Worm (Caenorhabditis elegans) whole organism, mixed stage, embryonic: ENCODE results near the gene irld-44.

Experiments used
- bed-3 ChIP-seq: fragments of 200-800 bp; sonication (Bioruptor generic); optimal IDR thresholded peaks from 3 replicates; lab custom pipeline; 2018; ENCODE audit warnings: mild to moderate bottlenecking, missing genetic modification characterization, moderate library complexity, missing compliant biosample characterization
- ceh-39 ChIP-seq: fragments of 150-350 bp; optimal IDR thresholded peaks from 2 replicates; lab custom pipeline; 2014; ENCODE audit warnings: missing biosample characterization, missing genetic modification characterization
- ceh-43 ChIP-seq: fragments of 200-800 bp; sonication (Bioruptor generic); optimal IDR thresholded peaks from 2 replicates; lab custom pipeline; 2018; ENCODE audit warnings: mild to moderate bottlenecking, missing genetic modification characterization, moderate library complexity, missing compliant biosample characterization
- ceh-83 ChIP-seq: fragments of 200-800 bp; sonication (Bioruptor generic); optimal IDR thresholded peaks from 2 replicates; lab custom pipeline; 2018; ENCODE audit warnings: mild to moderate bottlenecking, missing genetic modification characterization, missing compliant biosample characterization
- ces-1 ChIP-seq: fragments of 150-350 bp; optimal IDR thresholded peaks from 2 replicates; lab custom pipeline; 2014; ENCODE audit warnings: missing biosample characterization, missing genetic modification reagents, missing genetic modification characterization
- cnd-1 ChIP-seq: fragments of 200-800 bp; sonication (Bioruptor generic); optimal IDR thresholded peaks from 2 replicates; lab custom pipeline; 2018; ENCODE audit warnings: mild to moderate bottlenecking, missing genetic modification characterization, missing compliant biosample characterization
- drap-1 ChIP-seq: fragments of 200-800 bp; sonication (Bioruptor generic); optimal IDR thresholded peaks from 3 replicates; lab custom pipeline; 2018; ENCODE audit warnings: mild to moderate bottlenecking, missing genetic modification characterization, missing compliant biosample characterization
- elt-1 ChIP-seq: sonication (generic microtip); optimal IDR thresholded peaks from 2 replicates; lab custom pipeline; 2017; ENCODE audit warnings: missing genetic modification characterization, mild to moderate bottlenecking, missing compliant biosample characterization, antibody characterized with exemption, moderate library complexity, borderline replicate concordance; ENCODE audit not compliant: insufficient read depth
- elt-3 ChIP-seq: fragments of 150-350 bp; optimal IDR thresholded peaks from 2 replicates; lab custom pipeline; 2014; ENCODE audit warnings: missing biosample characterization, missing genetic modification characterization
- flh-1 ChIP-seq: fragments of 200-800 bp; sonication (Bioruptor generic); optimal IDR thresholded peaks from 2 replicates; lab custom pipeline; 2018; ENCODE audit warnings: mild to moderate bottlenecking, missing genetic modification characterization, moderate library complexity, missing compliant biosample characterization
- ham-2 ChIP-seq: fragments of 200-800 bp; sonication (Bioruptor generic); optimal IDR thresholded peaks from 2 replicates; lab custom pipeline; 2018; ENCODE audit warnings: mild to moderate bottlenecking, missing genetic modification characterization, missing compliant biosample characterization
- hlh-1 ChIP-seq: fragments of 150-350 bp; optimal IDR thresholded peaks from 2 replicates; lab custom pipeline; 2014; ENCODE audit warnings: missing biosample characterization, missing genetic modification reagents, missing genetic modification characterization
- lin-13 ChIP-seq: fragments of 150-350 bp; optimal IDR thresholded peaks from 2 replicates; lab custom pipeline; 2014; ENCODE audit warnings: missing biosample characterization, missing genetic modification characterization
- lin-32 ChIP-seq: fragments of 200-800 bp; sonication (Bioruptor generic); optimal IDR thresholded peaks from 2 replicates; lab custom pipeline; 2018; ENCODE audit warnings: mild to moderate bottlenecking, missing genetic modification characterization, missing compliant biosample characterization
- lsy-2 ChIP-seq: fragments of 150-350 bp; optimal IDR thresholded peaks from 2 replicates; lab custom pipeline; 2014; ENCODE audit warnings: missing biosample characterization, missing genetic modification characterization
- mab-5 ChIP-seq: fragments of 150-350 bp; optimal IDR thresholded peaks from 2 replicates; lab custom pipeline; 2014; ENCODE audit warnings: missing biosample characterization, missing genetic modification characterization
- mep-1 ChIP-seq: fragments of 150-350 bp; optimal IDR thresholded peaks from 2 replicates; lab custom pipeline; 2017; ENCODE audit warnings: missing biosample characterization, missing genetic modification reagents, missing genetic modification characterization, inconsistent platforms
- mls-2 ChIP-seq: sonication (generic microtip); optimal IDR thresholded peaks from 2 replicates; lab custom pipeline; 2016; ENCODE audit warnings: mild to moderate bottlenecking, missing genetic modification characterization, moderate library complexity, missing compliant biosample characterization
- nhr-2 ChIP-seq: fragments of 150-350 bp; optimal IDR thresholded peaks from 2 replicates; lab custom pipeline; 2014; ENCODE audit warnings: missing biosample characterization, missing genetic modification characterization
- nhr-237 ChIP-seq: fragments of 150-350 bp; optimal IDR thresholded peaks from 2 replicates; lab custom pipeline; 2014; ENCODE audit warnings: missing biosample characterization, missing genetic modification characterization
- nhr-28 ChIP-seq: fragments of 150-350 bp; optimal IDR thresholded peaks from 2 replicates; lab custom pipeline; 2014; ENCODE audit warnings: missing biosample characterization, missing genetic modification characterization
- nhr-76 ChIP-seq: sonication (generic microtip); optimal IDR thresholded peaks from 2 replicates; lab custom pipeline; 2017; ENCODE audit warnings: missing biosample characterization, missing genetic modification characterization
- sem-2 ChIP-seq: fragments of 200-800 bp; sonication (Bioruptor generic); optimal IDR thresholded peaks from 2 replicates; lab custom pipeline; 2018; ENCODE audit warnings: mild to moderate bottlenecking, missing genetic modification characterization, missing compliant biosample characterization
- snpc-4 ChIP-seq: fragments of 150-350 bp; optimal IDR thresholded peaks from 2 replicates; lab custom pipeline; 2014; ENCODE audit warnings: missing biosample characterization, missing genetic modification characterization
- sptf-1 ChIP-seq: sonication (generic microtip); optimal IDR thresholded peaks from 2 replicates; lab custom pipeline; 2017; ENCODE audit warnings: mild to moderate bottlenecking, missing genetic modification characterization, moderate library complexity, missing compliant biosample characterization
- tbx-8 ChIP-seq: fragments of 200-800 bp; sonication (Bioruptor generic); optimal IDR thresholded peaks from 2 replicates; lab custom pipeline; 2018; ENCODE audit warnings: mild to moderate bottlenecking, missing genetic modification characterization, moderate library complexity, missing compliant biosample characterization
- unc-120 ChIP-seq: sonication (generic microtip); optimal IDR thresholded peaks from 2 replicates; lab custom pipeline; 2017; ENCODE audit warnings: missing genetic modification characterization, missing compliant biosample characterization; ENCODE audit not compliant: poor library complexity, severe bottlenecking
- unc-39 ChIP-seq: fragments of 150-350 bp; optimal IDR thresholded peaks from 2 replicates; lab custom pipeline; 2014; ENCODE audit warnings: missing biosample characterization, missing genetic modification characterization
- unc-62 ChIP-seq: fragments of 150-350 bp; optimal IDR thresholded peaks from 2 replicates; lab custom pipeline; 2014; ENCODE audit warnings: missing biosample characterization, missing genetic modification reagents, missing genetic modification characterization
- zip-8 ChIP-seq: fragments of 150-350 bp; optimal IDR thresholded peaks from 2 replicates; lab custom pipeline; 2014; ENCODE audit warnings: missing biosample characterization, missing genetic modification characterization
- ztf-11 ChIP-seq: fragments of 150-350 bp; optimal IDR thresholded peaks from 2 replicates; lab custom pipeline; 2014; ENCODE audit warnings: missing biosample characterization, missing genetic modification characterization

The irld-44 gene

DNA sequence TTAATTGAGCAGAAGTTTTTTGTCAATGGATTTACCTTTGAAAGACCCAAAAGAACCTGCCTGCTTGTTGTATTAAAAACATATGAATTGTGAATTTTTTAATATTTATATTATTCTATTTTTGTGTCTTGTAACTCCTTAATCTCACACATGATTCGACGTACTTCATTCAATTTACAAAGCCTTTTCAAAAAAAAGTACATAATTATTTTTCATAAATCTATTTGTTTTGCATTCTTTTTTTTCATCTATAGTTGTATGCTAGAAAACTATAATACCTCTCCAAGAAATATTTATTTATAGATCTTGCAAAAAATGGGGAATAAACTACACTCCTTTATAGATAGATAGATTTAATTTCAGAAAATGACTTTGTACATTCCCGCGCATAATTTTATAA, 32.4 kb upstream of the irld-44 start, which contains the start of gene nhr-179:
Gene nhr-179 (minus strand): TSS at position 101 of the 400 bp plus-strand sequence.
- no peak for TF ChIP-seq zip-8 (tag; lab: Kevin White, UChicago)
- TF ChIP-seq bed-3 (GFP tag; lab: Kevin White, UChicago): no peak
- TF ChIP-seq sem-2 (GFP tag; lab: Kevin White, UChicago): no peak
- no peak for TF ChIP-seq nhr-2 (tag; lab: Kevin White, UChicago)
- TF ChIP-seq nhr-76: no peak
- no peak for TF ChIP-seq nhr-237 (tag; lab: Kevin White, UChicago)
- TF ChIP-seq ceh-43 (GFP tag; lab: Kevin White, UChicago): no peak
- no peak for TF ChIP-seq hlh-1 (tag; lab: Kevin White, UChicago)
- no peak for TF ChIP-seq mep-1
- no peak for TF ChIP-seq ham-2 (GFP tag; lab: Kevin White, UChicago)
- TF ChIP-seq unc-120 (tag; lab: Kevin White, UChicago): no peak
- no peak for TF ChIP-seq lin-32
- TF ChIP-seq unc-39 (tag; lab: Kevin White, UChicago): no peak
- TF ChIP-seq ceh-83 (GFP tag; lab: Kevin White, UChicago): no peak
- no peak for TF ChIP-seq flh-1
- TF ChIP-seq elt-3 (tag; lab: Kevin White, UChicago): no peak
- no peak for TF ChIP-seq tbx-8 (GFP tag; lab: Kevin White, UChicago)
- no peak for TF ChIP-seq nhr-28 (tag; lab: Kevin White, UChicago)
- TF ChIP-seq, all 35 proteins: peak for 0

DNA sequence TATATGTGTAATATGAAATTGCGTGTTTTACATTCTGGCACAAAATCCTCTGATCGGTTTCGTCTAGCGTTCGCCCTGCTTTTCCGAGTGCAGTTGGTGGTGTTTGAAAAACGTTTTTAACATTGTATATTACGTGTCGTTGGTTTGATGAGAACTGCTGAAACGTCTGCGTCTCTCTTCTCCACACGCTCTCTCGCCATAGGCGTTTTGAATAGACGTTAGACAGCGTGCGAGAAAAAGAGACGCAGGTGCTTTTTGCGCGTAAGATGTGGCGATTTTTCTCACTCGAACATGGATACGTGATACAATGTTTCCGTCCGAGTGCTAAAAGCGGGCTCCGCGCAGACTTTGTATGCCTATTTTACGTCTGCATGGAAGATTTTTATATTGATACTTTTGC, 30.6 kb upstream of the irld-44 start:
- TF ChIP-seq bed-3 (GFP tag; lab: Kevin White, UChicago) (no peak), nhr-76 (no peak)

DNA sequence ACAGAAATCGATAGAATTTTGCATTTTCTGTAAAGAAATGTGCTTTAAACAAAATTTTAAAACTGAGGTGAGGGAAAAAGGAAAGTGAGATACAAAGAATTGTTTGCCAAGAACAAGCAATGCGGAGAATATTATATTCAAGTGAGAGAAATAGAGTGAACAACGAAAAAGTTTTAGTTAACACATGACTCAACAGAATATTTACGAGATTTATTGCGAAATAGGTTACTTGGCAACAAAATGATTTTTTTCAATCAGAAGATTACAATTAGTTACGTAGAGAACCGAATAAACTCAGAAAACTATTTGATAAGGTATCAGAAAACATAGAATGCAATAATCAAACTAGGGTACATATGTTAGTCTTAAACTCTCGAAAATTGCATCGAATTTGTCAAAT, 29.7 kb upstream of the irld-44 start, which contains the start of gene nhr-117:
Gene nhr-117 (minus strand): TSS at position 27 of the 400 bp plus-strand sequence.
- TF ChIP-seq mls-2 (tag; lab: Kevin White, UChicago): no peak
- no peak for TF ChIP-seq ces-1 (GFP tag; lab: Kevin White, UChicago)
- TF ChIP-seq cnd-1: no peak
- TF ChIP-seq unc-62 (GFP tag; lab: Kevin White, UChicago): no peak
- no peak for TF ChIP-seq lsy-2 (tag; lab: Kevin White, UChicago)
- TF ChIP-seq unc-120 (tag; lab: Kevin White, UChicago): no peak
- no peak for TF ChIP-seq flh-1
- no peak for TF ChIP-seq elt-1 (tag; lab: Kevin White, UChicago)
- no peak for TF ChIP-seq ceh-83 (GFP tag; lab: Kevin White, UChicago)
- TF ChIP-seq nhr-2 (tag; lab: Kevin White, UChicago): no peak
- no peak for TF ChIP-seq mab-5 (tag; lab: Kevin White, UChicago)
- TF ChIP-seq lin-13 (tag; lab: Kevin White, UChicago): no peak
- TF ChIP-seq ztf-11 (tag; lab: Kevin White, UChicago): no peak
- TF ChIP-seq hlh-1 (tag; lab: Kevin White, UChicago): no peak

DNA sequence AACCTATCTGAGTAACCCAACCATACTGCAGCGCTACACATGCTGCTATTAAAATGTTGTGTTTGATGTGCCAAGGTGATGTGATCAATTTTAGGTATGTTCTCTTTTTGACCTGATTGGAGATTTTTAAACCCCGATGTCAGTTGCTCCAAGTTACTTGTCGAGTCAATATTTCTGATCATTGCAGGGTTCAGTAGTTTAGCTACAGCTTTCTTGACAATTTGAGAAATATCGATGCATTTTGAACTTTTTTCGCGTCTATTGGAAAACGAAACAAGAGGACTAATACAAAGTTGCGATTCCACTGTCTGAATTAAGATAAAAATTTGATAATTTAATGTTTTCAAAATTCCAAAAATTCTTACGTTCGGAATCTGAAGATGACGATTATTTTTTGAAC, 27.7 kb upstream of the irld-44 start:
- TF ChIP-seq hlh-1 (tag; lab: Kevin White, UChicago) (no peak), flh-1 (no peak), nhr-2 (tag; lab: Kevin White, UChicago) (no peak), ceh-43 (GFP tag; lab: Kevin White, UChicago) (no peak), ces-1 (GFP tag; lab: Kevin White, UChicago) (no peak), ceh-39 (tag; lab: Kevin White, UChicago) (no peak), nhr-28 (tag; lab: Kevin White, UChicago) (no peak), ham-2 (GFP tag; lab: Kevin White, UChicago) (no peak)

DNA sequence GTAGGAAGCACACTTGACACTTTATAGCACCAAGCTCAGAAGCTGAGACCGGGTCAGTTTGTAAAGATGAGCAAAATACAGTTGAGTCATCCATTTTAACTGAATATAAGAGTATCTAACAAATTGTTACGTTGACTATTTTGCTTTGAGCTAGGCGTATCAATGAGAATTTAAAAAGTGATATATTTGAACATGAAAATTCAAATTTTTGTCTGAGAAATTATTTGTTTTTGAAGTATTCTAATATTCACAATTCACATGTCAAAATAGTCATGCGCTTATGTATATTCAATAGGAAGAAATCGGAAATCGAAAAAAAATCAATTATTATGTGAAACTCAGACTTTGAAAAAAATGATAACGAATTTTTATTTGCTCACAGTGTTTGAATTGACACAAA, 26.8 kb upstream of the irld-44 start, which contains the start of gene nhr-110:
Gene nhr-110 (minus strand): TSS at position 101 of the 400 bp plus-strand sequence.
- TF ChIP-seq lin-32 (no peak), lsy-2 (tag; lab: Kevin White, UChicago) (no peak), ham-2 (GFP tag; lab: Kevin White, UChicago) (no peak), unc-62 (GFP tag; lab: Kevin White, UChicago) (no peak), nhr-28 (tag; lab: Kevin White, UChicago) (no peak), ceh-39 (tag; lab: Kevin White, UChicago) (no peak), snpc-4 (tag; lab: Kevin White, UChicago) (no peak), sptf-1 (tag; lab: Kevin White, UChicago) (no peak), drap-1 (GFP tag; lab: Kevin White, UChicago) (no peak)
